Fruit fly (Drosophila melanogaster) whole organism, embryonic: ENCODE measurements around the gene prtp.

Source experiments
- CG14441 ChIP-seq: fragments of 200-800 bp; sonication (Bioruptor generic); IDR thresholded peaks from 2 replicates; pipeline ENCODE4 v1.3.6; 2022; ENCODE audit warnings: missing biosample characterization, missing genetic modification characterization
- CG17802 ChIP-seq: fragments of 200-800 bp; sonication (Bioruptor generic); optimal IDR thresholded peaks from 2 replicates; lab custom pipeline; 2018; ENCODE audit warnings: missing biosample characterization, mild to moderate bottlenecking, missing genetic modification characterization, moderate library complexity
- CoRest ChIP-seq: fragments of 200-800 bp; sonication (Bioruptor generic); optimal IDR thresholded peaks from 3 replicates; lab custom pipeline; 2018; ENCODE audit warnings: missing biosample characterization, mild to moderate bottlenecking, missing genetic modification characterization, moderate library complexity
- Doc3 ChIP-seq: fragments of 200-800 bp; sonication (Bioruptor generic); IDR thresholded peaks from 3 replicates; pipeline ENCODE4 v1.3.6; 2022; ENCODE audit warnings: missing biosample characterization, missing genetic modification characterization; ENCODE audit not compliant: partially characterized antibody
- Dref ChIP-seq: fragments of 200-800 bp; sonication (Bioruptor generic); IDR thresholded peaks from 2 replicates; pipeline ENCODE4 v1.3.6; 2022; ENCODE audit warnings: missing biosample characterization, missing genetic modification characterization
- ERR ChIP-seq: fragments of 200-800 bp; sonication (Bioruptor generic); optimal IDR thresholded peaks from 2 replicates; lab custom pipeline; 2016; ENCODE audit warnings: missing biosample characterization, missing genetic modification characterization
- NC2α ChIP-seq: fragments of 200-800 bp; sonication (Bioruptor generic); optimal IDR thresholded peaks from 2 replicates; lab custom pipeline; 2016; ENCODE audit warnings: missing biosample characterization, missing genetic modification characterization
- insv ChIP-seq, 2 experiments: fragments of 200-800 bp; sonication (Bioruptor generic); optimal IDR thresholded peaks; 3 replicates each; lab custom pipeline; 2016 to 2018; ENCODE audit warnings: missing biosample characterization in 2 of 2, missing genetic modification characterization in 2 of 2
- knrl ChIP-seq: fragments of 200-800 bp; sonication (Bioruptor generic); IDR thresholded peaks from 3 replicates; pipeline ENCODE4 v1.3.6; 2022; ENCODE audit warnings: missing biosample characterization, missing genetic modification characterization; ENCODE audit not compliant: partially characterized antibody
- nom ChIP-seq: fragments of 200-800 bp; sonication (Bioruptor generic); optimal IDR thresholded peaks from 2 replicates; lab custom pipeline; 2017; ENCODE audit warnings: missing biosample characterization, missing genetic modification characterization, mild to moderate bottlenecking, moderate library complexity, missing genetic modification reagents
- peb ChIP-seq: fragments of 200-800 bp; sonication (Bioruptor generic); IDR thresholded peaks from 2 replicates; pipeline ENCODE4 v1.3.6; 2022; ENCODE audit warnings: missing biosample characterization, missing genetic modification characterization
- sd ChIP-seq: fragments of 200-800 bp; sonication (Bioruptor generic); optimal IDR thresholded peaks from 3 replicates; lab custom pipeline; 2018; ENCODE audit warnings: missing biosample characterization, mild to moderate bottlenecking, missing genetic modification characterization, moderate library complexity
- seq ChIP-seq: fragments of 200-800 bp; sonication (Bioruptor generic); IDR thresholded peaks from 2 replicates; pipeline ENCODE4 v1.3.6; 2022; ENCODE audit warnings: missing biosample characterization, missing genetic modification characterization

dm6 chrX:11769435-11769834 lies 52.9 kb downstream of the prtp start:
- TF ChIP-seq knrl (GFP tag; lab: Robert Waterston, UW) (no peak), insv (GFP tag; optimal IDR thresholded peaks at IDR 0.05; lab: Kevin White, UChicago) (no peak), Doc3 (GFP tag; lab: Robert Waterston, UW) (no peak), CG17802 (tag; lab: Kevin White, UChicago) (no peak), peb (no peak), CG14441 (GFP tag; lab: Robert Waterston, UW) (no peak), nom (GFP tag; lab: Kevin White, UChicago) (no peak), Dref (no peak), sd (tag; lab: Kevin White, UChicago) (no peak), CoRest (tag; lab: Kevin White, UChicago) (no peak), seq (GFP tag; lab: Robert Waterston, UW) (no peak), ERR (GFP tag; lab: Kevin White, UChicago) (no peak), NC2α (GFP tag; lab: Kevin White, UChicago) (no peak)
